Worm (Caenorhabditis elegans) whole organism, early embryonic: ENCODE results near the gene abu-11.

Experiments used
- B0310.2 ChIP-seq: sonication (generic microtip); optimal IDR thresholded peaks from 2 replicates; lab custom pipeline; 2016; ENCODE audit warnings: mild to moderate bottlenecking, missing genetic modification characterization, missing compliant biosample characterization
- aly-1 ChIP-seq: sonication (generic microtip); optimal IDR thresholded peaks from 2 replicates; lab custom pipeline; 2016; ENCODE audit warnings: missing genetic modification characterization, missing compliant biosample characterization
- ama-1 ChIP-seq: fragments of 150-350 bp; optimal IDR thresholded peaks from 2 replicates; lab custom pipeline; 2014
- ceh-36 ChIP-seq: sonication (generic microtip); optimal IDR thresholded peaks from 2 replicates; lab custom pipeline; 2016; ENCODE audit warnings: missing genetic modification characterization, inconsistent platforms, missing compliant biosample characterization
- flt-1 ChIP-seq: fragments of 200-800 bp; sonication (Bioruptor generic); IDR thresholded peaks from 2 replicates; pipeline ENCODE4 v1.3.6; 2022; ENCODE audit warnings: missing genetic modification characterization, missing compliant biosample characterization
- hmbx-1 ChIP-seq: sonication (generic microtip); optimal IDR thresholded peaks from 2 replicates; lab custom pipeline; 2016; ENCODE audit warnings: mild to moderate bottlenecking, missing genetic modification characterization, missing compliant biosample characterization
- hmg-4 ChIP-seq: fragments of 200-800 bp; sonication (Bioruptor generic); optimal IDR thresholded peaks from 2 replicates; lab custom pipeline; 2018; ENCODE audit warnings: mild to moderate bottlenecking, missing genetic modification characterization, missing compliant biosample characterization
- pes-1 ChIP-seq: fragments of 200-800 bp; sonication (Bioruptor generic); IDR thresholded peaks from 2 replicates; pipeline ENCODE4 v1.3.6; 2022; ENCODE audit warnings: missing genetic modification reagents, missing genetic modification characterization, missing compliant biosample characterization
- sea-1 ChIP-seq: fragments of 200-800 bp; sonication (Bioruptor generic); conservative IDR thresholded peaks from 2 replicates; pipeline ENCODE4 v1.3.6; 2022; ENCODE audit warnings: missing genetic modification characterization, missing compliant biosample characterization
- tra-4 ChIP-seq: sonication (generic microtip); optimal IDR thresholded peaks from 2 replicates; lab custom pipeline; 2017; ENCODE audit warnings: missing genetic modification characterization, missing compliant biosample characterization

DNA sequence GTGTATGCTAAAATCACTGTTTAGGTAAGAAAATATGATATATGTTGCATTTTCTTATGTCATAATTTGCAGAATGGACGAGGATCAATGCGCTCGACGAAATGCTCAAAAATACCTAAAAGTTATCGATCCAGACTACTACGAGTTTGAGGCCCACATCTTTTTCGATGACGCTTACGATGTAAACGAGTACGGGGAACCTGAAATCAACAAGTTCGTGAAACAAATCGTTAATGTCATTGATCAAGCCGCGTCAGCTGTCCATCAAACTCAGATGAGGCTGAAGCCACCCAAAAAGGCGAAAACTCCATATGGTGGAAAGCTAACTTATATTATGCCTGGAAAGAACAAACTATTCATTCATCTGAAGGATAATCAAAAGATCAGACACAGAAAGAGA is 13.7 kb upstream of the abu-11 start:
- no peak for TF ChIP-seq ama-1 (lab: Kevin White, UChicago)
- no peak for TF ChIP-seq tra-4 (tag; lab: Kevin White, UChicago)
- TF ChIP-seq B0310.2 = no peak
- TF ChIP-seq flt-1 = no peak
- TF ChIP-seq sea-1 (GFP tag; lab: Robert Waterston, UW) = no peak
- no peak for TF ChIP-seq ceh-36
- no peak for TF ChIP-seq pes-1 (GFP tag; lab: Robert Waterston, UW)
- no peak for TF ChIP-seq hmbx-1
- TF ChIP-seq hmg-4 = no peak
- no peak for TF ChIP-seq aly-1 (tag; lab: Kevin White, UChicago)
